Fruit fly (Drosophila melanogaster) whole organism, adult: ENCODE measurements around the gene RtGEF.

ENCODE experiments used
- CG11617 ChIP-seq: fragments of 200-800 bp; sonication (Bioruptor generic); optimal IDR thresholded peaks from 2 replicates; lab custom pipeline; 2017; ENCODE audit warnings: mild to moderate bottlenecking, missing biosample characterization, missing genetic modification reagents, missing genetic modification characterization
- CG12768 ChIP-seq: fragments of 200-800 bp; sonication (Bioruptor generic); optimal IDR thresholded peaks from 2 replicates; lab custom pipeline; 2017; ENCODE audit warnings: missing biosample characterization, missing genetic modification characterization, mild to moderate bottlenecking, moderate library complexity, missing genetic modification reagents
- CG14711 ChIP-seq: fragments of 200-800 bp; sonication (Bioruptor generic); optimal IDR thresholded peaks from 2 replicates; lab custom pipeline; 2018; ENCODE audit warnings: missing biosample characterization, mild to moderate bottlenecking, missing genetic modification characterization, moderate library complexity
- CG1620 ChIP-seq: fragments of 200-800 bp; sonication (Bioruptor generic); optimal IDR thresholded peaks from 2 replicates; lab custom pipeline; 2016; ENCODE audit warnings: missing biosample characterization, missing genetic modification characterization
- CG33017 ChIP-seq: fragments of 200-800 bp; sonication (Bioruptor generic); optimal IDR thresholded peaks from 2 replicates; lab custom pipeline; 2018; ENCODE audit warnings: missing biosample characterization, mild to moderate bottlenecking, missing genetic modification characterization, moderate library complexity
- CG5204 ChIP-seq: fragments of 200-800 bp; sonication (Bioruptor generic); optimal IDR thresholded peaks from 2 replicates; lab custom pipeline; 2016; ENCODE audit warnings: missing biosample characterization, missing genetic modification characterization
- CG7045 ChIP-seq: fragments of 200-800 bp; sonication (Bioruptor generic); optimal IDR thresholded peaks from 2 replicates; lab custom pipeline; 2017; ENCODE audit warnings: missing biosample characterization, mild to moderate bottlenecking, missing genetic modification characterization
- CG7101 ChIP-seq: fragments of 200-800 bp; sonication (Bioruptor generic); optimal IDR thresholded peaks from 2 replicates; lab custom pipeline; 2018; ENCODE audit warnings: missing biosample characterization, mild to moderate bottlenecking, missing genetic modification characterization, moderate library complexity
- Clk ChIP-seq: fragments of 200-800 bp; sonication (Bioruptor generic); optimal IDR thresholded peaks from 2 replicates; lab custom pipeline; 2017; ENCODE audit warnings: missing biosample characterization, missing genetic modification characterization
- Crg-1 ChIP-seq: fragments of 200-800 bp; sonication (Bioruptor generic); optimal IDR thresholded peaks from 2 replicates; lab custom pipeline; 2016; ENCODE audit warnings: missing biosample characterization, missing genetic modification characterization
- Hr96 ChIP-seq: fragments of 200-800 bp; sonication (Bioruptor generic); optimal IDR thresholded peaks from 2 replicates; lab custom pipeline; 2016; ENCODE audit warnings: missing biosample characterization, missing genetic modification characterization
- Mnt ChIP-seq: fragments of 200-800 bp; sonication (Bioruptor generic); optimal IDR thresholded peaks from 2 replicates; lab custom pipeline; 2016; ENCODE audit warnings: missing biosample characterization, mild to moderate bottlenecking, missing genetic modification characterization
- bab1 ChIP-seq: fragments of 200-800 bp; sonication (Bioruptor generic); optimal IDR thresholded peaks from 3 replicates; lab custom pipeline; 2019; ENCODE audit warnings: missing biosample characterization, mild to moderate bottlenecking, missing genetic modification characterization, moderate library complexity
- cic ChIP-seq: fragments of 200-800 bp; sonication (Bioruptor generic); optimal IDR thresholded peaks from 2 replicates; lab custom pipeline; 2017; ENCODE audit warnings: missing biosample characterization, mild to moderate bottlenecking, missing genetic modification characterization, moderate library complexity
- cnc ChIP-seq, 2 experiments: fragments of >200 bp; optimal IDR thresholded peaks; 2 replicates each; lab custom pipeline; 2017
- kay ChIP-seq: fragments of 200-800 bp; sonication (Bioruptor generic); peaks from one replicate; lab custom pipeline; 2016; ENCODE audit warnings: missing biosample characterization, missing genetic modification characterization, borderline replicate concordance
- ovo ChIP-seq: fragments of 200-800 bp; sonication (Bioruptor generic); optimal IDR thresholded peaks from 2 replicates; lab custom pipeline; 2016; ENCODE audit warnings: missing biosample characterization, missing genetic modification characterization
- pad ChIP-seq: fragments of 200-800 bp; sonication (Bioruptor generic); optimal IDR thresholded peaks from 3 replicates; lab custom pipeline; 2017; ENCODE audit warnings: missing biosample characterization, missing genetic modification characterization, mild to moderate bottlenecking, moderate library complexity, missing genetic modification reagents
- tj ChIP-seq: fragments of 200-800 bp; sonication (Bioruptor generic); optimal IDR thresholded peaks from 3 replicates; lab custom pipeline; 2017; ENCODE audit warnings: missing biosample characterization, mild to moderate bottlenecking, missing genetic modification characterization, moderate library complexity
- toe ChIP-seq: fragments of 200-800 bp; sonication (Bioruptor generic); optimal IDR thresholded peaks from 2 replicates; lab custom pipeline; 2016; ENCODE audit warnings: missing biosample characterization, missing genetic modification characterization

RtGEF gene

dm6 chr2L:20322013-20322638 is 28.1 kb upstream of the RtGEF start:
- TF ChIP-seq CG11617 (GFP tag; lab: Kevin White, UChicago) = no peak

- TF ChIP-seq cic (GFP tag; lab: Kevin White, UChicago) = no peak
- TF ChIP-seq CG33017 (tag; lab: Kevin White, UChicago) = no peak
- no peak for TF ChIP-seq pad (GFP tag; lab: Kevin White, UChicago)
Measured at dm6 chr2L:20325383-20325782, 24.9 kb upstream of the RtGEF start.

- TF ChIP-seq kay = no peak
- no peak for TF ChIP-seq tj (GFP tag; lab: Kevin White, UChicago)
- no peak for TF ChIP-seq CG33017 (tag; lab: Kevin White, UChicago)
- no peak for TF ChIP-seq ovo (GFP tag; lab: Kevin White, UChicago)
- TF ChIP-seq Mnt = no peak
- TF ChIP-seq cic (GFP tag; lab: Kevin White, UChicago) = no peak
- no peak for TF ChIP-seq bab1 (GFP tag; lab: Kevin White, UChicago)
- TF ChIP-seq CG7101 (tag; lab: Kevin White, UChicago) = no peak
- TF ChIP-seq CG12768 (GFP tag; lab: Kevin White, UChicago) = no peak
- no peak for TF ChIP-seq Hr96
- no peak for TF ChIP-seq pad (GFP tag; lab: Kevin White, UChicago)
- no peak for TF ChIP-seq Clk (GFP tag; lab: Kevin White, UChicago)
- no peak for TF ChIP-seq CG11617 (GFP tag; lab: Kevin White, UChicago)
- TF ChIP-seq cnc (optimal IDR thresholded peaks at IDR 0.05; lab: Kevin White, UChicago) = no peak
- no peak for TF ChIP-seq CG1620
- TF ChIP-seq toe (GFP tag; lab: Kevin White, UChicago) = no peak
- TF ChIP-seq CG14711 = no peak
- no peak for TF ChIP-seq CG7045
- TF ChIP-seq Crg-1 = no peak
- TF ChIP-seq CG5204 (GFP tag; lab: Kevin White, UChicago) = no peak
Measured at dm6 chr2L:20326317-20326716, 23.9 kb upstream of the RtGEF start.

dm6 chr2L:20327375-20327774 is 22.9 kb upstream of the RtGEF start:
- TF ChIP-seq Mnt = no peak
- no peak for TF ChIP-seq cnc (optimal IDR thresholded peaks at IDR 0.05; lab: Kevin White, UChicago)
- TF ChIP-seq Crg-1 = no peak
- no peak for TF ChIP-seq CG7101 (tag; lab: Kevin White, UChicago)
- TF ChIP-seq CG1620 = no peak
- no peak for TF ChIP-seq kay
- no peak for TF ChIP-seq bab1 (GFP tag; lab: Kevin White, UChicago)
- no peak for TF ChIP-seq CG14711
- TF ChIP-seq toe (GFP tag; lab: Kevin White, UChicago) = no peak
- no peak for TF ChIP-seq tj (GFP tag; lab: Kevin White, UChicago)

dm6 chr2L:20327963-20328362 is 22.3 kb upstream of the RtGEF start:
- TF ChIP-seq Hr96 (no peak), CG1620 (no peak), CG7045 (no peak), toe (GFP tag; lab: Kevin White, UChicago) (no peak), cic (GFP tag; lab: Kevin White, UChicago) (no peak), CG12768 (GFP tag; lab: Kevin White, UChicago) (no peak), CG7101 (tag; lab: Kevin White, UChicago) (no peak), CG33017 (tag; lab: Kevin White, UChicago) (no peak), CG14711 (no peak)

- TF ChIP-seq cic (GFP tag; lab: Kevin White, UChicago) (no peak), CG14711 (no peak), Hr96 (no peak), CG7045 (no peak), ovo (GFP tag; lab: Kevin White, UChicago) (no peak), CG33017 (tag; lab: Kevin White, UChicago) (no peak), bab1 (GFP tag; lab: Kevin White, UChicago) (no peak), toe (GFP tag; lab: Kevin White, UChicago) (no peak), CG11617 (GFP tag; lab: Kevin White, UChicago) (no peak), CG5204 (GFP tag; lab: Kevin White, UChicago) (no peak)
Measured at dm6 chr2L:20328569-20328968, 21.7 kb upstream of the RtGEF start.

- TF ChIP-seq CG12768 (GFP tag; lab: Kevin White, UChicago) (no peak), cnc (optimal IDR thresholded peaks at IDR 0.05; lab: Kevin White, UChicago) (no peak), CG14711 (no peak), pad (GFP tag; lab: Kevin White, UChicago) (no peak), Mnt (no peak), kay (no peak), Clk (GFP tag; lab: Kevin White, UChicago) (no peak), CG33017 (tag; lab: Kevin White, UChicago) (no peak), Hr96 (no peak), CG7101 (tag; lab: Kevin White, UChicago) (no peak)
Measured at dm6 chr2L:20329612-20330011, 20.6 kb upstream of the RtGEF start.

- TF ChIP-seq CG11617 (GFP tag; lab: Kevin White, UChicago) = no peak
- TF ChIP-seq toe (GFP tag; lab: Kevin White, UChicago) = no peak
- peak; percentile 90 for TF ChIP-seq kay
Measured at dm6 chr2L:20332978-20333377, 17.3 kb upstream of the RtGEF start.
